Worm (Caenorhabditis elegans) whole organism, L1 larva: ENCODE data around the gene F27E5.7.
A peak's percentile ranks its signal among the peaks of the same experiment; 100 is the strongest.

Experiments used
- C16A3.4 ChIP-seq: fragments of 150-350 bp; optimal IDR thresholded peaks from 2 replicates; lab custom pipeline; 2014; ENCODE audit warnings: missing biosample characterization, missing genetic modification characterization
- F16B12.6 ChIP-seq: fragments of 150-350 bp; optimal IDR thresholded peaks from 2 replicates; lab custom pipeline; 2014; ENCODE audit warnings: missing biosample characterization, missing genetic modification characterization
- Y116A8C.19 ChIP-seq: sonication (generic microtip); optimal IDR thresholded peaks from 2 replicates; lab custom pipeline; 2016; ENCODE audit warnings: missing compliant biosample characterization, missing genetic modification characterization, borderline replicate concordance
- aly-2 ChIP-seq: fragments of 150-350 bp; optimal IDR thresholded peaks from 2 replicates; lab custom pipeline; 2014; ENCODE audit warnings: missing biosample characterization, missing genetic modification characterization
- blmp-1 ChIP-seq: fragments of 150-350 bp; optimal IDR thresholded peaks from 2 replicates; lab custom pipeline; 2014; ENCODE audit warnings: missing biosample characterization, missing genetic modification characterization
- dpl-1 ChIP-seq, 3 experiments: fragments of 150-350 bp in 2 of 3; sonication (generic microtip) in 1 of 3; optimal IDR thresholded peaks; 2 replicates each; lab custom pipeline; 2014 to 2017; ENCODE audit warnings: missing biosample characterization in 3 of 3, missing genetic modification characterization in 3 of 3, missing genetic modification reagents in 3 of 3
- efl-1 ChIP-seq, 4 experiments: fragments of 150-350 bp; optimal IDR thresholded peaks in 3 of 4; peaks in 1 of 4; 1 replicate in 1 of 4; 2 replicates in 3 of 4; lab custom pipeline; 2014; ENCODE audit warnings: missing biosample characterization in 2 of 4, missing genetic modification characterization in 2 of 4, missing genetic modification reagents in 2 of 4
- egl-27 ChIP-seq, 2 experiments: fragments of 150-350 bp in 1 of 2; sonication (generic microtip); optimal IDR thresholded peaks; 3 replicates each; lab custom pipeline; 2017 to 2018; ENCODE audit warnings: missing biosample characterization in 2 of 2, missing genetic modification characterization in 2 of 2, missing genetic modification reagents in 2 of 2
- elt-2 ChIP-seq: sonication (generic microtip); optimal IDR thresholded peaks from 2 replicates; lab custom pipeline; 2016; ENCODE audit warnings: missing genetic modification characterization, mild to moderate bottlenecking, inconsistent platforms, missing compliant biosample characterization, missing genetic modification reagents
- elt-3 ChIP-seq, 6 experiments: fragments of 150-350 bp in 1 of 6; sonication (generic microtip); optimal IDR thresholded peaks; 2 replicates each; lab custom pipeline; 2017 to 2018; ENCODE audit warnings: missing biosample characterization in 6 of 6, missing genetic modification characterization in 6 of 6, inconsistent platforms in 1 of 6
- fkh-8 ChIP-seq: sonication (generic microtip); optimal IDR thresholded peaks from 2 replicates; lab custom pipeline; 2016; ENCODE audit warnings: mild to moderate bottlenecking, missing genetic modification characterization, missing compliant biosample characterization
- lin-13 ChIP-seq: fragments of 150-350 bp; optimal IDR thresholded peaks from 2 replicates; lab custom pipeline; 2014; ENCODE audit warnings: missing biosample characterization, missing genetic modification reagents, missing genetic modification characterization
- lin-35 ChIP-seq, 2 experiments: fragments of 150-350 bp; optimal IDR thresholded peaks; 2 replicates each; lab custom pipeline; 2014; ENCODE audit warnings: missing biosample characterization in 2 of 2, missing genetic modification characterization in 2 of 2, missing genetic modification reagents in 2 of 2
- mab-9 ChIP-seq: fragments of 200-800 bp; sonication (Bioruptor generic); IDR thresholded peaks from 2 replicates; pipeline ENCODE4 v1.3.6; 2022; ENCODE audit warnings: missing genetic modification reagents, missing genetic modification characterization, missing compliant biosample characterization
- mep-1 ChIP-seq: fragments of 150-350 bp; optimal IDR thresholded peaks from 2 replicates; lab custom pipeline; 2014; ENCODE audit warnings: missing biosample characterization, missing genetic modification characterization
- nhr-19 ChIP-seq: fragments of 200-800 bp; sonication (Bioruptor generic); conservative IDR thresholded peaks from 2 replicates; pipeline ENCODE4 v1.3.6; 2022; ENCODE audit warnings: missing genetic modification characterization, missing compliant biosample characterization
- nhr-20 ChIP-seq: sonication (generic microtip); optimal IDR thresholded peaks from 2 replicates; lab custom pipeline; 2016; ENCODE audit warnings: mild to moderate bottlenecking, missing genetic modification characterization, missing compliant biosample characterization
- nhr-71 ChIP-seq: sonication (generic microtip); optimal IDR thresholded peaks from 2 replicates; lab custom pipeline; 2016; ENCODE audit warnings: mild to moderate bottlenecking, missing genetic modification characterization, moderate library complexity, missing compliant biosample characterization
- nhr-85 ChIP-seq: sonication (generic microtip); peaks from one replicate; lab custom pipeline; 2016; ENCODE audit warnings: missing genetic modification characterization, inconsistent platforms, missing compliant biosample characterization
- nhr-90 ChIP-seq: sonication (generic microtip); optimal IDR thresholded peaks from 2 replicates; lab custom pipeline; 2016; ENCODE audit warnings: mild to moderate bottlenecking, missing genetic modification characterization, missing compliant biosample characterization; ENCODE audit not compliant: poor library complexity
- rnt-1 ChIP-seq: sonication (generic microtip); optimal IDR thresholded peaks from 2 replicates; lab custom pipeline; 2016; ENCODE audit warnings: mild to moderate bottlenecking, missing genetic modification characterization, moderate library complexity, missing compliant biosample characterization
- skn-1 ChIP-seq: fragments of 150-350 bp; optimal IDR thresholded peaks from 2 replicates; lab custom pipeline; 2014; ENCODE audit warnings: missing biosample characterization, missing genetic modification characterization
- snu-23 ChIP-seq: sonication (generic microtip); optimal IDR thresholded peaks from 2 replicates; lab custom pipeline; 2016; ENCODE audit warnings: missing genetic modification characterization, missing compliant biosample characterization
- unc-86 ChIP-seq: sonication (generic microtip); optimal IDR thresholded peaks from 2 replicates; lab custom pipeline; 2016; ENCODE audit warnings: missing genetic modification characterization, missing compliant biosample characterization

The F27E5.7 gene

DNA sequence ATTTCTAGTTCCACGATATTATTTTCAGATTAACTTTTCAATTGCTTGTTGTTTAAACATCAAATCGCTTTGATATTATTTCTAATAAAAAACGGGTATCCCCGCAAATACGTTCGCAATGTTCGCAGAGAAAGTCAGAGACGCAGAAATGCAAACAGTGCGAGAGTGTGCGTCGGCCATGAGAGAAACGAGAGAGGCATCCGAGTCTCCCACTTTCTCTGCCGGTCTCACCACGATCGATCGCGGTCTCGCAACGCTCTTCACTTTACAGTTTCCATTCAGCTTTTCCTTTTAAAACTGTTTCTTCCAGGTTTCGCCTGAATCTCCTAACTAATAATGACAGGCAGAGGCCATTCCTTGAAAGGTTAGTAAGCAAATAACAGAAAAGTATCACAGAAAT lies 51.8 kb downstream of the F27E5.7 start, which contains the start of gene F33H1.4 (continued):
- TF ChIP-seq unc-86 (peak; percentile 7), efl-1 (optimal IDR thresholded peaks at IDR 0.05; lab: Kevin White, UChicago) (peak; percentile 68 to 84), efl-1 (GFP tag; optimal IDR thresholded peaks at IDR 0.05 in 1 of 2; lab: Kevin White, UChicago) (peak; percentile 50 to 95), mep-1 (tag; lab: Kevin White, UChicago) (peak; percentile 70), egl-27 (tag; optimal IDR thresholded peaks at IDR 0.05; lab: Kevin White, UChicago) (no peak), F16B12.6 (tag; lab: Kevin White, UChicago) (peak; percentile 23), nhr-71 (tag; lab: Kevin White, UChicago) (peak; percentile 61), lin-35 (GFP tag; optimal IDR thresholded peaks at IDR 0.05; lab: Kevin White, UChicago) (peak; percentile 62 to 74), Y116A8C.19 (no peak), C16A3.4 (tag; lab: Kevin White, UChicago) (no peak), mab-9 (GFP tag; lab: Robert Waterston, UW) (no peak), lin-13 (GFP tag; lab: Kevin White, UChicago) (peak; percentile 98), rnt-1 (tag; lab: Kevin White, UChicago) (peak; percentile 61), nhr-19 (peak; percentile 17), skn-1 (peak; percentile 3), snu-23 (GFP tag; lab: Kevin White, UChicago) (peak; percentile 65), aly-2 (peak; percentile 6), nhr-20 (tag; lab: Kevin White, UChicago) (peak; percentile 48), elt-3 (tag; optimal IDR thresholded peaks at IDR 0.05; lab: Kevin White, UChicago) (peak in 1 of 6 experiments; percentile 22), nhr-90 (tag; lab: Kevin White, UChicago) (peak; percentile 28), fkh-8 (peak; percentile 50), elt-2 (tag; lab: Kevin White, UChicago) (no peak), dpl-1 (GFP tag; optimal IDR thresholded peaks at IDR 0.05; lab: Kevin White, UChicago) (peak; percentile 27 to 50 (median 50)), blmp-1 (peak; percentile 91), nhr-85 (peak; percentile 64)
